Fruit fly (Drosophila melanogaster): ENCODE measurements around the gene sloth1.

Gene sloth1

dm6 chrX:7008102-7009087 lies 2.8 kb upstream of the sloth1 start (continued):
- TF ChIP-seq CG6808 (GFP tag; optimal IDR thresholded peaks at IDR 0.05): peak; percentile 77
- peak; percentile 78 for TF ChIP-seq Met (GFP tag; optimal IDR thresholded peaks at IDR 0.05)
- TF ChIP-seq vri (GFP tag; optimal IDR thresholded peaks at IDR 0.05): peak; percentile 45
- TF ChIP-seq Blimp-1 (GFP tag; optimal IDR thresholded peaks at IDR 0.05): no peak
- TF ChIP-seq CG3919 (GFP tag; optimal IDR thresholded peaks at IDR 0.05): peak; percentile 64
- peak; percentile 73 for TF ChIP-seq CG32006 (GFP tag; optimal IDR thresholded peaks at IDR 0.05)
- TF ChIP-seq Ets96B (tag; optimal IDR thresholded peaks at IDR 0.05): peak; percentile 82
- peak; percentile 61 for TF ChIP-seq Gug (GFP tag; IDR thresholded peaks at IDR 0.05)
- TF ChIP-seq CG11762 (GFP tag; optimal IDR thresholded peaks at IDR 0.05; ENCODE audit: insufficient read depth): peak; percentile 58
- peak; percentile 21 for TF ChIP-seq Ets21C (GFP tag; optimal IDR thresholded peaks at IDR 0.05)
- peak; percentile 61 for TF ChIP-seq cyc (GFP tag; optimal IDR thresholded peaks at IDR 0.05)
- peak; percentile 59 for TF ChIP-seq CG1621 (tag; optimal IDR thresholded peaks at IDR 0.05)
- TF ChIP-seq fd85E (GFP tag; optimal IDR thresholded peaks at IDR 0.05): no peak
- peak; percentile 40 for TF ChIP-seq CG11902 (GFP tag; optimal IDR thresholded peaks at IDR 0.05)
- TF ChIP-seq CG10669 (GFP tag; optimal IDR thresholded peaks at IDR 0.05): peak; percentile 75
- no peak for TF ChIP-seq Eip93F (GFP tag; optimal IDR thresholded peaks at IDR 0.05)
- peak; percentile 25 for TF ChIP-seq CG9139 (GFP tag; optimal IDR thresholded peaks at IDR 0.05)
- peak; percentile 16 for TF ChIP-seq Sox15 (GFP tag; optimal IDR thresholded peaks at IDR 0.05)
- TF ChIP-seq esn (GFP tag; optimal IDR thresholded peaks at IDR 0.05): peak; percentile 72
- TF ChIP-seq achi (GFP tag; optimal IDR thresholded peaks at IDR 0.05): peak; percentile 69
- peak; percentile 45 for TF ChIP-seq CG7368 (GFP tag; optimal IDR thresholded peaks at IDR 0.05)
- peak in 1 of 2 experiments; percentile 47 for TF ChIP-seq salr (GFP tag; optimal IDR thresholded peaks at IDR 0.05)
- peak; percentile 53 for TF ChIP-seq CG6792 (GFP tag; optimal IDR thresholded peaks at IDR 0.05)
- TF ChIP-seq fd59A (GFP tag; optimal IDR thresholded peaks at IDR 0.05): peak; percentile 70

dm6 chrX:7013320-7014214 lies 2.4 kb downstream of the sloth1 start, which contains the start of the genes CG3032 and CG4593:
CG3032 (minus strand) TSS chrX:7013881.
CG4593 (plus strand) TSS chrX:7013887.
- peak; percentile 94 for TF ChIP-seq CG15336 (GFP tag; IDR thresholded peaks at IDR 0.05)
- peak; percentile 92 for TF ChIP-seq CG3919 (GFP tag; optimal IDR thresholded peaks at IDR 0.05)
- peak; percentile 98 for TF ChIP-seq eg (GFP tag; IDR thresholded peaks at IDR 0.05)
- peak; percentile 96 for TF ChIP-seq CG6163 (GFP tag; IDR thresholded peaks at IDR 0.05)
- peak; percentile 88 for TF ChIP-seq Met (GFP tag; optimal IDR thresholded peaks at IDR 0.05)
- peak; percentile 59 for TF ChIP-seq fd59A (GFP tag; optimal IDR thresholded peaks at IDR 0.05)
- TF ChIP-seq net (GFP tag; optimal IDR thresholded peaks at IDR 0.05): peak; percentile 89
- TF ChIP-seq vri (GFP tag; optimal IDR thresholded peaks at IDR 0.05): peak; percentile 53
- peak; percentile 76 for TF ChIP-seq CG8632 (GFP tag; optimal IDR thresholded peaks at IDR 0.05)
- peak; percentile 93 for TF ChIP-seq Hr39 (GFP tag; optimal IDR thresholded peaks at IDR 0.05)
- TF ChIP-seq pdm3 (GFP tag; optimal IDR thresholded peaks at IDR 0.05): peak; percentile 95
- peak; percentile 89 for TF ChIP-seq Smox (GFP tag; optimal IDR thresholded peaks at IDR 0.05)
- peak; percentile 71 for TF ChIP-seq CG16779 (tag; optimal IDR thresholded peaks at IDR 0.05)
- TF ChIP-seq CG8119 (GFP tag; IDR thresholded peaks at IDR 0.05): peak; percentile 91
- TF ChIP-seq Eip93F (GFP tag; optimal IDR thresholded peaks at IDR 0.05): no peak
- TF ChIP-seq CG9139 (GFP tag; optimal IDR thresholded peaks at IDR 0.05): peak; percentile 42
- peak; percentile 80 for TF ChIP-seq CG34406 (GFP tag; optimal IDR thresholded peaks at IDR 0.05)
- TF ChIP-seq esn (GFP tag; optimal IDR thresholded peaks at IDR 0.05): peak; percentile 89
- no peak for TF ChIP-seq CG6854 (GFP tag; optimal IDR thresholded peaks at IDR 0.05)
- peak; percentile 86 for TF ChIP-seq achi (GFP tag; optimal IDR thresholded peaks at IDR 0.05)
- peak; percentile 64 for TF ChIP-seq spab (GFP tag; optimal IDR thresholded peaks at IDR 0.05)
- TF ChIP-seq acj6 (GFP tag; optimal IDR thresholded peaks at IDR 0.05): peak; percentile 91
- TF ChIP-seq Lpt (GFP tag; optimal IDR thresholded peaks at IDR 0.05): peak; percentile 88
- peak; percentile 72 for TF ChIP-seq CG8319 (GFP tag; optimal IDR thresholded peaks at IDR 0.05)
- peak; percentile 89 for TF ChIP-seq CG10631 (GFP tag; optimal IDR thresholded peaks at IDR 0.05)
- peak; percentile 84 for TF ChIP-seq Ets21C (GFP tag; optimal IDR thresholded peaks at IDR 0.05)
- peak; percentile 89 for TF ChIP-seq cyc (GFP tag; optimal IDR thresholded peaks at IDR 0.05)
- peak; percentile 81 for TF ChIP-seq Eip75B (GFP tag; optimal IDR thresholded peaks at IDR 0.05)
- peak; percentile 82 for TF ChIP-seq CG4318 (GFP tag; optimal IDR thresholded peaks at IDR 0.05)
- TF ChIP-seq Gug (GFP tag; IDR thresholded peaks at IDR 0.05): peak; percentile 94
- peak; percentile 9 for TF ChIP-seq fd85E (GFP tag; optimal IDR thresholded peaks at IDR 0.05)
- peak; percentile 81 for TF ChIP-seq CG1621 (tag; optimal IDR thresholded peaks at IDR 0.05)
- TF ChIP-seq Hr4 (GFP tag; optimal IDR thresholded peaks at IDR 0.05): peak; percentile 95
